Fruit fly (Drosophila melanogaster): ENCODE results near the gene rtp.

The rtp gene

dm6 chr3R:5215334-5216307 is 21.5 kb downstream of the rtp start (continued):
- TF ChIP-seq ash1 (GFP tag; optimal IDR thresholded peaks at IDR 0.05) (peak; percentile 96), CG1832 (GFP tag; optimal IDR thresholded peaks at IDR 0.05) (no peak), stc (GFP tag; IDR thresholded peaks at IDR 0.05) (peak; percentile 95), CG9437 (GFP tag; optimal IDR thresholded peaks at IDR 0.05) (peak; percentile 44), CG11560 (tag; IDR thresholded peaks at IDR 0.05) (peak; percentile 60; the same call in 1 of the 3 replicates), CG7556 (GFP tag; optimal IDR thresholded peaks at IDR 0.05) (peak; percentile 93), dmrt99B (tag; optimal IDR thresholded peaks at IDR 0.05) (peak; percentile 92), CG8281 (tag; optimal IDR thresholded peaks at IDR 0.05) (peak; percentile 86), klu (GFP tag; IDR thresholded peaks at IDR 0.05) (peak; percentile 51), Hsf (GFP tag; optimal IDR thresholded peaks at IDR 0.05) (peak; percentile 93), CG15479 (GFP tag; optimal IDR thresholded peaks at IDR 0.05) (peak; percentile 82), CG18764 (GFP tag; optimal IDR thresholded peaks at IDR 0.05) (peak; percentile 99), Ravus (GFP tag; IDR thresholded peaks at IDR 0.05) (peak; percentile 52), eyg (GFP tag; optimal IDR thresholded peaks at IDR 0.05) (peak; percentile 98), Optix (GFP tag; IDR thresholded peaks at IDR 0.05) (peak; percentile 97), gro (GFP tag; optimal IDR thresholded peaks at IDR 0.05) (no peak), abd-A (tag; optimal IDR thresholded peaks at IDR 0.05) (peak; percentile 13), CG15011 (GFP tag; optimal IDR thresholded peaks at IDR 0.05) (peak; percentile 93), CG6654 (GFP tag; optimal IDR thresholded peaks at IDR 0.05) (peak; percentile 84), kah (GFP tag; optimal IDR thresholded peaks at IDR 0.05) (peak; percentile 92), NK7.1 (GFP tag; optimal IDR thresholded peaks at IDR 0.05) (peak; percentile 99), CG2120 (GFP tag; optimal IDR thresholded peaks at IDR 0.05) (peak; percentile 64), bab2 (GFP tag; optimal IDR thresholded peaks at IDR 0.05) (peak; percentile 99), jigr1 (GFP tag; IDR thresholded peaks at IDR 0.05) (0 out of 3 replicates have a peak, but pooled peaks have one; percentile 43), ssp (GFP tag; IDR thresholded peaks at IDR 0.05) (peak; percentile 77), CG9609 (GFP tag; optimal IDR thresholded peaks at IDR 0.05) (peak; percentile 97), Hey (tag; optimal IDR thresholded peaks at IDR 0.05) (peak; percentile 91), CG15601 (tag; optimal IDR thresholded peaks at IDR 0.05) (peak; percentile 99), YL-1 (GFP tag; optimal IDR thresholded peaks at IDR 0.05) (peak; percentile 99), trh (GFP tag; optimal IDR thresholded peaks at IDR 0.05) (peak; percentile 99), BtbVII (GFP tag; optimal IDR thresholded peaks at IDR 0.05) (peak; percentile 90), Dfd (GFP tag; optimal IDR thresholded peaks at IDR 0.05) (no peak), Usf (GFP tag; optimal IDR thresholded peaks at IDR 0.05) (peak; percentile 92), CG12071 (GFP tag; optimal IDR thresholded peaks at IDR 0.05) (peak; percentile 98), CG1024 (GFP tag; IDR thresholded peaks at IDR 0.05) (peak; percentile 98), pan (optimal IDR thresholded peaks at IDR 0.05) (no peak), pan (GFP tag; optimal IDR thresholded peaks at IDR 0.05 in 1 of 2, IDR thresholded peaks at IDR 0.05 in 1 of 2) (peak in 1 of 2 experiments; percentile 90), bcd (GFP tag; optimal IDR thresholded peaks at IDR 0.05) (peak; percentile 97), H15 (GFP tag; IDR thresholded peaks at IDR 0.05) (peak; percentile 91), Elba2 (GFP tag; optimal IDR thresholded peaks at IDR 0.05) (no peak), CG10321 (GFP tag; IDR thresholded peaks at IDR 0.05) (peak; percentile 48), dati (GFP tag; IDR thresholded peaks at IDR 0.05) (peak; percentile 96), CG10147 (GFP tag; optimal IDR thresholded peaks at IDR 0.05) (peak; percentile 44), pros (GFP tag; optimal IDR thresholded peaks at IDR 0.05) (peak; percentile 69), CG10654 (GFP tag; optimal IDR thresholded peaks at IDR 0.05) (peak; percentile 99), Nf-YA (GFP tag; IDR thresholded peaks at IDR 0.05) (peak; percentile 97), Meics (GFP tag; optimal IDR thresholded peaks at IDR 0.05) (peak; percentile 70), p53 (GFP tag; optimal IDR thresholded peaks at IDR 0.05) (peak; percentile 98), lab (GFP tag; optimal IDR thresholded peaks at IDR 0.05) (peak; percentile 97)
